Comparison of ENCODE assay signal across 3 worm cellular contexts in the genomic region with DNA sequence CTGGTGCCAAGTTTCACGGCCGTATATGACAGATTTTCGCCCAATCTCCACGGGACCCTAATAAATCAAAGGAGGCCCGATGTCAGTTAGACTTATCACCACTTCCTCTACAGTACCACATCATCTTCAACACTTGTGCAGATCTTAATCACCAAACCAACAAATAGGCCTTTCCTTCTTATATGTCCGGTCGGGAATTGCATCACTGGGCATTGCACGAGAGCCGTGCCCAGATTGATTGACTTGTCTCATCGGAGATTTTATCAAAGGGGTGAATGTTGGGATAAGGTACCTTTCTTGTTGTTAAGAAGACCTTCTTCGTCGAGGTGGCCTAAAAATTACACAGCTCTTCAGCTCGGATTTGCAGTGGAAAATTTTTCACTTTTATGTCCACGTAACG.
TF ChIP-seq lines count a peak whose summit lies in the region.

No protein-coding gene starts in this region.

TF ChIP-seq in whole organism, L1 larva, 84 proteins besides CTCF, POLR2A, EP300 and RAD21:
- no peak for TF ChIP-seq nhr-77 (tag; optimal IDR thresholded peaks at IDR 0.05; lab: Kevin White, UChicago)
- TF ChIP-seq efl-1 (optimal IDR thresholded peaks at IDR 0.05; lab: Kevin White, UChicago), result no peak
- peak in 1 of 2 experiments; percentile 20 for TF ChIP-seq efl-1 (GFP tag; optimal IDR thresholded peaks at IDR 0.05 in 1 of 2; lab: Kevin White, UChicago)
- TF ChIP-seq ztf-11 (tag; optimal IDR thresholded peaks at IDR 0.05; lab: Kevin White, UChicago), result no peak
- no peak for TF ChIP-seq nhr-11 (tag; optimal IDR thresholded peaks at IDR 0.05; lab: Kevin White, UChicago)
- no peak for TF ChIP-seq egl-27 (tag; optimal IDR thresholded peaks at IDR 0.05; lab: Kevin White, UChicago)
- peak; percentile 36 for TF ChIP-seq nhr-85 (tag; lab: Kevin White, UChicago)

TF ChIP-seq in whole organism, mixed stage, embryonic, 35 proteins besides CTCF, POLR2A, EP300 and RAD21:
- TF ChIP-seq unc-62 (GFP tag; optimal IDR thresholded peaks at IDR 0.05; lab: Kevin White, UChicago), result peak; percentile 63
- no peak for TF ChIP-seq lin-13 (tag; optimal IDR thresholded peaks at IDR 0.05; lab: Kevin White, UChicago)
- TF ChIP-seq ceh-39 (tag; optimal IDR thresholded peaks at IDR 0.05; lab: Kevin White, UChicago), result no peak
- TF ChIP-seq nhr-2 (tag; optimal IDR thresholded peaks at IDR 0.05; lab: Kevin White, UChicago), result peak; percentile 5
- peak; percentile 83 for TF ChIP-seq elt-1 (tag; optimal IDR thresholded peaks at IDR 0.05; lab: Kevin White, UChicago; ENCODE audit: borderline replicate concordance, insufficient read depth)

TF ChIP-seq in whole organism, young adult, 124 proteins besides CTCF, POLR2A, EP300 and RAD21:
- TF ChIP-seq pbrm-1 (GFP tag; IDR thresholded peaks at IDR 0.05; lab: Robert Waterston, UW) (no peak), ceh-91 (GFP tag; IDR thresholded peaks at IDR 0.05; lab: Robert Waterston, UW) (no peak), gei-17 (GFP tag; optimal IDR thresholded peaks at IDR 0.05; lab: Kevin White, UChicago) (no peak), unc-62 (GFP tag; optimal IDR thresholded peaks at IDR 0.05; lab: Kevin White, UChicago) (peak; percentile 56), atf-7 (tag; optimal IDR thresholded peaks at IDR 0.05; lab: Kevin White, UChicago) (no peak), somi-1 (GFP tag; optimal IDR thresholded peaks at IDR 0.05; lab: Kevin White, UChicago) (no peak)
TF ChIP-seq in whole organism, young adult: peak in this region for 1.

Comparison
In these comparisons a context has a peak if more than half of its experiments do, and no peak if none do; other contexts are left out.
1. Of the 8 proteins assayed by ChIP-seq in both whole organism, young adult and whole organism, L1 larva: peak only in whole organism, young adult: unc-62; only in whole organism, L1 larva: none; in both: none; in neither: 6; mixed calls (peak in some experiments, not most) for 1.